Worm (Caenorhabditis elegans) whole organism, midembryonic: Measurements from ENCODE around the gene C27A2.7.

ENCODE experiments used
- T22C8.4 ChIP-seq: fragments of 200-800 bp; sonication (Bioruptor generic); IDR thresholded peaks from 2 replicates; pipeline ENCODE4 v1.3.6; 2022; ENCODE audit warnings: missing genetic modification characterization, missing compliant biosample characterization
- cog-1 ChIP-seq: sonication (generic microtip); optimal IDR thresholded peaks from 2 replicates; lab custom pipeline; 2016; ENCODE audit warnings: missing genetic modification characterization, missing compliant biosample characterization
- flt-1 ChIP-seq: fragments of 200-800 bp; sonication (Bioruptor generic); IDR thresholded peaks from 2 replicates; pipeline ENCODE4 v1.3.6; 2022; ENCODE audit warnings: missing genetic modification characterization, missing compliant biosample characterization
- klf-2 ChIP-seq: fragments of 200-800 bp; sonication (Bioruptor generic); conservative IDR thresholded peaks from 2 replicates; pipeline ENCODE4 v1.3.6; 2022; ENCODE audit warnings: missing genetic modification reagents, missing genetic modification characterization, missing compliant biosample characterization
- med-1 ChIP-seq: sonication (generic microtip); optimal IDR thresholded peaks from 2 replicates; lab custom pipeline; 2017; ENCODE audit warnings: missing genetic modification characterization, mild to moderate bottlenecking, missing compliant biosample characterization, antibody characterized with exemption, missing genetic modification reagents; ENCODE audit not compliant: insufficient read depth
- ref-1 ChIP-seq: fragments of 200-800 bp; sonication (Bioruptor generic); conservative IDR thresholded peaks from 2 replicates; pipeline ENCODE4 v1.3.6; 2022; ENCODE audit warnings: missing genetic modification reagents, missing genetic modification characterization, missing compliant biosample characterization
- tab-1 ChIP-seq: fragments of 200-800 bp; sonication (Bioruptor generic); IDR thresholded peaks from 2 replicates; pipeline ENCODE4 v1.3.6; 2022; ENCODE audit warnings: missing genetic modification characterization, missing compliant biosample characterization
- ztf-23 ChIP-seq: fragments of 200-800 bp; sonication (Bioruptor generic); IDR thresholded peaks from 2 replicates; pipeline ENCODE4 v1.3.6; 2022; ENCODE audit warnings: missing genetic modification reagents, missing genetic modification characterization, missing compliant biosample characterization
- ztf-29 ChIP-seq: fragments of 200-800 bp; sonication (Bioruptor generic); IDR thresholded peaks from 2 replicates; pipeline ENCODE4 v1.3.6; 2022; ENCODE audit warnings: missing genetic modification reagents, missing genetic modification characterization, missing compliant biosample characterization

C27A2.7 gene

ce11 chrII:5022381-5022855, 48.7 kb downstream of the C27A2.7 start, which contains the start of the genes nsy-1 and F59A6.13:
nsy-1 (plus strand) TSS chrII:5022757.
F59A6.13 (plus strand) TSS chrII:5022805.
- TF ChIP-seq klf-2 (GFP tag; lab: Robert Waterston, UW) (no peak), med-1 (GFP tag; lab: Kevin White, UChicago) (no peak), flt-1 (GFP tag; lab: Robert Waterston, UW) (no peak), ztf-23 (GFP tag; lab: Robert Waterston, UW) (no peak), T22C8.4 (GFP tag; lab: Robert Waterston, UW) (no peak), ref-1 (no peak), tab-1 (GFP tag; lab: Robert Waterston, UW) (no peak), cog-1 (no peak), ztf-29 (GFP tag; lab: Robert Waterston, UW) (no peak)

DNA sequence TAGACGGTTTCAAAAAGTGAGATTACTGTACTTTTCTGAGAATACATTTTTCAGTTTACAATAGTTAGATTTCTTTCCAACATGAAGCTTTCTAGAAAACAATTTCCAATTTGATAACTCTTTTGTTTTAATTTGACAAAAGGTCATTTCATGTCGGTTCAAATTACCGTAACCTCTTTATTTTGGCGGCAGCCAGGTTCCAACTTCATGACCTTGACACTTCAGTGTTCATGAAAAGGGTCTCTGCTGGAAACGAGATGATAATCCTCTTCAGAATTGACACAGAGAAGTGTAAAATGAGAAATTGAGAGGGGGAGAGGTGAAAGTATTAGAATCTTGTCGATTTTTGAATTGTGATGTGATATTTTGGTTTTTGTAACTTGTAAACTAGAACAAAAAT, 49.6 kb downstream of the C27A2.7 start:
- TF ChIP-seq ref-1 (no peak), med-1 (GFP tag; lab: Kevin White, UChicago) (no peak), ztf-23 (GFP tag; lab: Robert Waterston, UW) (no peak), ztf-29 (GFP tag; lab: Robert Waterston, UW) (no peak), tab-1 (GFP tag; lab: Robert Waterston, UW) (no peak), flt-1 (GFP tag; lab: Robert Waterston, UW) (no peak), T22C8.4 (GFP tag; lab: Robert Waterston, UW) (no peak), klf-2 (GFP tag; lab: Robert Waterston, UW) (no peak), cog-1 (no peak)

DNA sequence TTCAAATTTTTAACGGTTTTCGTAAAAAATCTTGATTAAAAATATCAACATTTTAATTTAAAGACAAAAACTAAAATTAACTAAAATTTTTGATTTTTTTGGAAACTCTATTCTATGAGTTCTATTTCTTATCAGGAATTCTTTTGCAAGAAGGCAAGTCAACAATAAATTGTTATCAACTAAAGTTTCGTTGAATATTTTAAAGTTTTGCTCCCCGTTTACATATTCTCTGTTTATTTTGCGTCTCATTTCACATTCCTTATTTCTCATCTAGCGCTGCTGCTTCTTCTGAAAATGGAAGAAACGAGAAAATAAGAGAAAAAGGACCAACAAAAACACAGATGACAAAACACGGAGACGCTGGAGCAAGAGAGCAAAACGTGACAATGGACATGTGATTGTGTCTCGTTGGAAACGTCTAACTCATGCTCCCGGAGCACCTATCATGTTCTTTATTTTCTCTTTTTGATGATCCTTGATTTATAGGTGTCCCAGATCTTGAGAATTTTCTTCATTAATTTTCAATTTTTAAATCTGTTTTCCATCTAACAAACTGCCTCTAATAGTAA, 50.6 kb downstream of the C27A2.7 start:
- no peak for TF ChIP-seq flt-1 (GFP tag; lab: Robert Waterston, UW)
- no peak for TF ChIP-seq ref-1
- TF ChIP-seq cog-1, result no peak
- TF ChIP-seq ztf-23 (GFP tag; lab: Robert Waterston, UW), result no peak
- TF ChIP-seq tab-1 (GFP tag; lab: Robert Waterston, UW), result no peak
- no peak for TF ChIP-seq T22C8.4 (GFP tag; lab: Robert Waterston, UW)
